Worm (Caenorhabditis elegans): Measurements from ENCODE around the gene nspg-7.1.
"Not testable (repeated sequence)": the region's sequence is repeated elsewhere in the genome, so short reads cannot be mapped to it uniquely, and the experiment has no call there.

DNA sequence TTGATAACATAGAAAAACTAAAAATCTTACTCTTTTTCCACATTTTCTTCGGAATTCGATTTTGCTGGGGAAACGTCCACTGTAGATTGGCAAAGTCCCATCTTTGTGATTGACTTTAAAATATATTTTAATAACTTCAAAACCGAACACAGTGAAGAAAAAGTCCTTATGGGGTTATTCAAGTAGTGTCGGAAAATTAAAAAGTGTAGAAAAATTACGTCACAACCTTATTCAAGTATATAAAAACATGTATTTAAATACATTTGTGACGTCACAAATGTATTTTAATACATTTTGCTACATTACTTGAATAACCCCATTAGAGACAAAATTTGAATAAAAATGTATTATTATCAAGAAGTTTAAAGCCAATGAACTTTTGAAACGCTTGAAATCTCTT lies 17.8 kb downstream of the nspg-7.1 start, which contains the start of gene F49C12.7:
- not testable (repeated sequence) for TF ChIP-seq lin-13 (GFP tag; optimal IDR thresholded peaks at IDR 0.05); daf-19 (GFP tag; conservative IDR thresholded peaks at IDR 0.05); pha-4 (GFP tag; IDR thresholded peaks at IDR 0.05); pha-4 (tag; optimal IDR thresholded peaks at IDR 0.05); F26F4.8 (GFP tag; conservative IDR thresholded peaks at IDR 0.05); nhr-76 (tag; optimal IDR thresholded peaks at IDR 0.05)
